Worm (Caenorhabditis elegans): ENCODE results near the gene tbx-37.

ce11 chrIII:11255072-11255471, 28.1 kb upstream of the tbx-37 start:
- TF ChIP-seq blmp-1 (tag; optimal IDR thresholded peaks at IDR 0.05) (no peak), pha-4 (tag; optimal IDR thresholded peaks at IDR 0.05) (no peak), unc-62 (GFP tag; optimal IDR thresholded peaks at IDR 0.05) (no peak), unc-39 (tag; optimal IDR thresholded peaks at IDR 0.05) (no peak), mab-5 (tag; optimal IDR thresholded peaks at IDR 0.05) (no peak), mls-2 (tag; optimal IDR thresholded peaks at IDR 0.05) (no peak), ztf-11 (tag; optimal IDR thresholded peaks at IDR 0.05) (no peak), cnd-1 (tag; optimal IDR thresholded peaks at IDR 0.05) (no peak), ham-2 (GFP tag; optimal IDR thresholded peaks at IDR 0.05) (no peak), elt-3 (tag; optimal IDR thresholded peaks at IDR 0.05) (no peak), mep-1 (tag; optimal IDR thresholded peaks at IDR 0.05) (no peak), nhr-28 (tag; optimal IDR thresholded peaks at IDR 0.05) (no peak), unc-120 (tag; optimal IDR thresholded peaks at IDR 0.05; ENCODE audit: poor library complexity, severe bottlenecking) (no peak)
